Worm (Caenorhabditis elegans) whole organism, L1 larva: ENCODE measurements around the gene fipr-4.
A peak's percentile ranks its signal among the peaks of the same experiment; 100 is the strongest.

Experiments
- C16A3.4 ChIP-seq: fragments of 150-350 bp; optimal IDR thresholded peaks from 2 replicates; lab custom pipeline; 2014; ENCODE audit warnings: missing biosample characterization, missing genetic modification characterization
- F16B12.6 ChIP-seq: fragments of 150-350 bp; optimal IDR thresholded peaks from 2 replicates; lab custom pipeline; 2014; ENCODE audit warnings: missing biosample characterization, missing genetic modification characterization
- aha-1 ChIP-seq: fragments of 150-350 bp; optimal IDR thresholded peaks from 2 replicates; lab custom pipeline; 2014; ENCODE audit warnings: missing biosample characterization, missing genetic modification characterization
- aly-2 ChIP-seq: fragments of 150-350 bp; optimal IDR thresholded peaks from 2 replicates; lab custom pipeline; 2014; ENCODE audit warnings: missing biosample characterization, missing genetic modification characterization
- ama-1 ChIP-seq: fragments of 150-350 bp; optimal IDR thresholded peaks from 2 replicates; lab custom pipeline; 2014
- blmp-1 ChIP-seq: fragments of 150-350 bp; optimal IDR thresholded peaks from 2 replicates; lab custom pipeline; 2014; ENCODE audit warnings: missing biosample characterization, missing genetic modification characterization
- ceh-8 ChIP-seq: fragments of 200-800 bp; sonication (Bioruptor generic); optimal IDR thresholded peaks from 2 replicates; lab custom pipeline; 2018; ENCODE audit warnings: mild to moderate bottlenecking, missing genetic modification characterization, moderate library complexity, missing compliant biosample characterization
- ceh-82 ChIP-seq, 3 experiments: fragments of 150-350 bp in 1 of 3; sonication (generic microtip) in 2 of 3; optimal IDR thresholded peaks; 2 replicates each; lab custom pipeline; 2014 to 2017; ENCODE audit warnings: missing biosample characterization in 3 of 3, missing genetic modification characterization in 3 of 3
- ceh-88 ChIP-seq: fragments of 200-800 bp; sonication (Bioruptor generic); IDR thresholded peaks from 2 replicates; pipeline ENCODE4 v1.3.6; 2022; ENCODE audit warnings: missing genetic modification characterization, missing compliant biosample characterization
- ceh-90 ChIP-seq: sonication (generic microtip); optimal IDR thresholded peaks from 2 replicates; lab custom pipeline; 2016; ENCODE audit warnings: missing genetic modification characterization, missing compliant biosample characterization
- ces-1 ChIP-seq: fragments of 150-350 bp; optimal IDR thresholded peaks from 2 replicates; lab custom pipeline; 2014; ENCODE audit warnings: missing biosample characterization, missing genetic modification reagents, missing genetic modification characterization
- dpl-1 ChIP-seq, 3 experiments: fragments of 150-350 bp in 2 of 3; sonication (generic microtip) in 1 of 3; optimal IDR thresholded peaks; 2 replicates each; lab custom pipeline; 2014 to 2017; ENCODE audit warnings: missing biosample characterization in 3 of 3, missing genetic modification characterization in 3 of 3, missing genetic modification reagents in 3 of 3
- efl-1 ChIP-seq, 4 experiments: fragments of 150-350 bp; optimal IDR thresholded peaks in 3 of 4; peaks in 1 of 4; 1 replicate in 1 of 4; 2 replicates in 3 of 4; lab custom pipeline; 2014; ENCODE audit warnings: missing biosample characterization in 2 of 4, missing genetic modification characterization in 2 of 4, missing genetic modification reagents in 2 of 4
- egl-13 ChIP-seq: sonication (generic microtip); optimal IDR thresholded peaks from 2 replicates; lab custom pipeline; 2016; ENCODE audit warnings: missing genotype, missing genetic modification reagents, missing genetic modification characterization, missing compliant biosample characterization
- egl-27 ChIP-seq, 2 experiments: fragments of 150-350 bp in 1 of 2; sonication (generic microtip); optimal IDR thresholded peaks; 3 replicates each; lab custom pipeline; 2017 to 2018; ENCODE audit warnings: missing biosample characterization in 2 of 2, missing genetic modification characterization in 2 of 2, missing genetic modification reagents in 2 of 2
- fkh-4 ChIP-seq: sonication (generic microtip); optimal IDR thresholded peaks from 2 replicates; lab custom pipeline; 2016; ENCODE audit warnings: missing compliant biosample characterization, missing genetic modification characterization, borderline replicate concordance
- fkh-8 ChIP-seq: sonication (generic microtip); optimal IDR thresholded peaks from 2 replicates; lab custom pipeline; 2016; ENCODE audit warnings: mild to moderate bottlenecking, missing genetic modification characterization, missing compliant biosample characterization
- fos-1 ChIP-seq: fragments of 150-350 bp; optimal IDR thresholded peaks from 2 replicates; lab custom pipeline; 2014; ENCODE audit warnings: missing biosample characterization, missing genetic modification characterization
- grh-1 ChIP-seq: fragments of 200-800 bp; sonication (Bioruptor generic); IDR thresholded peaks from 2 replicates; pipeline ENCODE4 v1.3.6; 2022; ENCODE audit warnings: missing genetic modification reagents, missing genetic modification characterization, missing compliant biosample characterization
- hpl-2 ChIP-seq: fragments of 150-350 bp; optimal IDR thresholded peaks from 2 replicates; lab custom pipeline; 2014; ENCODE audit warnings: missing biosample characterization, missing genetic modification reagents, missing genetic modification characterization
- irx-1 ChIP-seq: sonication (generic microtip); optimal IDR thresholded peaks from 2 replicates; lab custom pipeline; 2016; ENCODE audit warnings: missing genetic modification characterization, missing compliant biosample characterization
- isw-1 ChIP-seq: fragments of 200-800 bp; sonication (Bioruptor generic); IDR thresholded peaks from 2 replicates; pipeline ENCODE4 v1.3.6; 2022; ENCODE audit warnings: missing genetic modification characterization, missing compliant biosample characterization
- lin-13 ChIP-seq: fragments of 150-350 bp; optimal IDR thresholded peaks from 2 replicates; lab custom pipeline; 2014; ENCODE audit warnings: missing biosample characterization, missing genetic modification reagents, missing genetic modification characterization
- lin-14 ChIP-seq: fragments of 200-800 bp; sonication (Bioruptor generic); optimal IDR thresholded peaks from 2 replicates; lab custom pipeline; 2018; ENCODE audit warnings: mild to moderate bottlenecking, missing genetic modification characterization, moderate library complexity, missing compliant biosample characterization
- lin-15B ChIP-seq: fragments of 150-350 bp; sonication (generic microtip); optimal IDR thresholded peaks from 3 replicates; lab custom pipeline; 2014; ENCODE audit warnings: missing biosample characterization, missing genetic modification characterization
- lin-35 ChIP-seq, 2 experiments: fragments of 150-350 bp; optimal IDR thresholded peaks; 2 replicates each; lab custom pipeline; 2014; ENCODE audit warnings: missing biosample characterization in 2 of 2, missing genetic modification characterization in 2 of 2, missing genetic modification reagents in 2 of 2
- lin-39 ChIP-seq: fragments of 150-350 bp; optimal IDR thresholded peaks from 2 replicates; lab custom pipeline; 2014; ENCODE audit warnings: missing biosample characterization, missing genetic modification reagents, missing genetic modification characterization
- lir-3 ChIP-seq: sonication (generic microtip); optimal IDR thresholded peaks from 2 replicates; lab custom pipeline; 2016; ENCODE audit warnings: mild to moderate bottlenecking, missing genetic modification characterization, moderate library complexity, missing compliant biosample characterization; ENCODE audit not compliant: poor library complexity
- lsy-2 ChIP-seq, 2 experiments: fragments of 150-350 bp; optimal IDR thresholded peaks; 2 replicates each; lab custom pipeline; 2014; ENCODE audit warnings: missing biosample characterization in 2 of 2, missing genetic modification characterization in 2 of 2
- mef-2 ChIP-seq: fragments of 150-350 bp; optimal IDR thresholded peaks from 2 replicates; lab custom pipeline; 2014; ENCODE audit warnings: missing biosample characterization, missing genetic modification characterization
- nhr-11 ChIP-seq: fragments of 150-350 bp; optimal IDR thresholded peaks from 2 replicates; lab custom pipeline; 2014; ENCODE audit warnings: missing biosample characterization, missing genetic modification characterization
- nhr-19 ChIP-seq: fragments of 200-800 bp; sonication (Bioruptor generic); conservative IDR thresholded peaks from 2 replicates; pipeline ENCODE4 v1.3.6; 2022; ENCODE audit warnings: missing genetic modification characterization, missing compliant biosample characterization
- nhr-237 ChIP-seq: fragments of 150-350 bp; optimal IDR thresholded peaks from 2 replicates; lab custom pipeline; 2014; ENCODE audit warnings: missing biosample characterization, missing genetic modification characterization
- nhr-47 ChIP-seq: sonication (generic microtip); optimal IDR thresholded peaks from 2 replicates; lab custom pipeline; 2016; ENCODE audit warnings: mild to moderate bottlenecking, missing genetic modification characterization, moderate library complexity, missing compliant biosample characterization
- nhr-71 ChIP-seq: sonication (generic microtip); optimal IDR thresholded peaks from 2 replicates; lab custom pipeline; 2016; ENCODE audit warnings: mild to moderate bottlenecking, missing genetic modification characterization, moderate library complexity, missing compliant biosample characterization
- nhr-84 ChIP-seq: sonication (generic microtip); optimal IDR thresholded peaks from 2 replicates; lab custom pipeline; 2017; ENCODE audit warnings: missing biosample characterization, missing genetic modification characterization
- nhr-90 ChIP-seq: sonication (generic microtip); optimal IDR thresholded peaks from 2 replicates; lab custom pipeline; 2016; ENCODE audit warnings: mild to moderate bottlenecking, missing genetic modification characterization, missing compliant biosample characterization; ENCODE audit not compliant: poor library complexity
- pag-3 ChIP-seq: sonication (generic microtip); optimal IDR thresholded peaks from 2 replicates; lab custom pipeline; 2017; ENCODE audit warnings: missing genetic modification characterization, mild to moderate bottlenecking, missing compliant biosample characterization, antibody characterized with exemption, borderline replicate concordance; ENCODE audit not compliant: insufficient read depth
- pqm-1 ChIP-seq: sonication (generic microtip); optimal IDR thresholded peaks from 3 replicates; lab custom pipeline; 2017; ENCODE audit warnings: missing biosample characterization, missing genetic modification characterization
- skn-1 ChIP-seq: fragments of 150-350 bp; optimal IDR thresholded peaks from 2 replicates; lab custom pipeline; 2014; ENCODE audit warnings: missing biosample characterization, missing genetic modification characterization
- snpc-4 ChIP-seq: fragments of 150-350 bp; optimal IDR thresholded peaks from 2 replicates; lab custom pipeline; 2014; ENCODE audit warnings: missing biosample characterization, missing genetic modification characterization
- snu-23 ChIP-seq: sonication (generic microtip); optimal IDR thresholded peaks from 2 replicates; lab custom pipeline; 2016; ENCODE audit warnings: missing genetic modification characterization, missing compliant biosample characterization
- sox-4 ChIP-seq: sonication (generic microtip); optimal IDR thresholded peaks from 2 replicates; lab custom pipeline; 2016; ENCODE audit warnings: missing genetic modification characterization, missing compliant biosample characterization
- sptf-1 ChIP-seq: fragments of 150-350 bp; optimal IDR thresholded peaks from 2 replicates; lab custom pipeline; 2014; ENCODE audit warnings: missing biosample characterization, missing genetic modification characterization
- sup-37 ChIP-seq: fragments of 200-800 bp; sonication (Bioruptor generic); optimal IDR thresholded peaks from 2 replicates; lab custom pipeline; 2018; ENCODE audit warnings: mild to moderate bottlenecking, missing genetic modification characterization, missing compliant biosample characterization
- unc-30 ChIP-seq: sonication (generic microtip); optimal IDR thresholded peaks from 2 replicates; lab custom pipeline; 2017; ENCODE audit warnings: missing biosample characterization, missing genetic modification characterization
- unc-62 ChIP-seq: fragments of 150-350 bp; optimal IDR thresholded peaks from 2 replicates; lab custom pipeline; 2014; ENCODE audit warnings: missing biosample characterization, missing genetic modification reagents, missing genetic modification characterization
- unc-98 ChIP-seq: fragments of 200-800 bp; sonication (Bioruptor generic); IDR thresholded peaks from 2 replicates; pipeline ENCODE4 v1.3.6; 2022; ENCODE audit warnings: missing genetic modification characterization, missing compliant biosample characterization
- vab-15 ChIP-seq: sonication (generic microtip); optimal IDR thresholded peaks from 2 replicates; lab custom pipeline; 2017; ENCODE audit warnings: missing genotype, mild to moderate bottlenecking, missing genetic modification characterization, missing compliant biosample characterization
- xbp-1 ChIP-seq: sonication (generic microtip); optimal IDR thresholded peaks from 2 replicates; lab custom pipeline; 2016; ENCODE audit warnings: missing genetic modification characterization, missing compliant biosample characterization
- zag-1 ChIP-seq: fragments of 150-350 bp; optimal IDR thresholded peaks from 2 replicates; lab custom pipeline; 2014; ENCODE audit warnings: missing biosample characterization, missing genetic modification characterization
- zip-4 ChIP-seq: fragments of 200-800 bp; sonication (Bioruptor generic); optimal IDR thresholded peaks from 2 replicates; lab custom pipeline; 2018; ENCODE audit warnings: mild to moderate bottlenecking, missing genetic modification characterization, moderate library complexity, missing compliant biosample characterization
- ztf-11 ChIP-seq, 2 experiments: sonication (generic microtip); optimal IDR thresholded peaks; 2 replicates each; lab custom pipeline; 2016 to 2017; ENCODE audit warnings: missing genetic modification characterization in 2 of 2, missing biosample characterization in 1 of 2, missing compliant biosample characterization in 1 of 2
- ztf-4 ChIP-seq: fragments of 150-350 bp; optimal IDR thresholded peaks from 2 replicates; lab custom pipeline; 2014; ENCODE audit warnings: missing biosample characterization, missing genetic modification characterization

The fipr-4 gene

DNA sequence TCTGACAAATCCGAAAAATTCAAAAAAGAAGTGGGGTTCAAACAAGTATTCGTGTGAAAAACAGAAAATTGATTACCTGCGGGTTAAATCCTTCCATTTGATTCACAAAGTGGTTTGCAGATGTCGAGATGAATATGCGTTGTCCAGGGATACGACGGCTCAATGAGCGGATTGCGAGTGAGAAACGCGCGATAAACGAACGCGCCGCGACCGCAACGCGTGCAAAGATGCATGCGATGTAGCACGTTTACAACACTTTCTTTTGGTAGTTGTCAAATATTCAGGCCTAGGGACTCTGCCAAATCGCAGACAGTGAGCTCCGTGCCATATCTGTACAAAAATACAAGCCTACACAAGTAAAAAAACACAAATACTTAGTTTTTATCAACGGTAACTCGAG is 10.4 kb upstream of the fipr-4 start, which contains the start of gene fubl-1:
fubl-1 (minus strand) TSS at position 202 of the 400 bp plus-strand sequence.
- no peak for TF ChIP-seq zag-1 (tag; lab: Kevin White, UChicago)
- no peak for TF ChIP-seq nhr-90 (tag; lab: Kevin White, UChicago)
- no peak for TF ChIP-seq mef-2 (tag; lab: Kevin White, UChicago)
- TF ChIP-seq egl-27 (tag; optimal IDR thresholded peaks at IDR 0.05; lab: Kevin White, UChicago): no peak
- TF ChIP-seq isw-1 (GFP tag; lab: Robert Waterston, UW): no peak
- peak; percentile 50 to 64 for TF ChIP-seq lin-35 (GFP tag; optimal IDR thresholded peaks at IDR 0.05; lab: Kevin White, UChicago)
- peak; percentile 9 to 58 for TF ChIP-seq lsy-2 (tag; optimal IDR thresholded peaks at IDR 0.05; lab: Kevin White, UChicago)
- no peak for TF ChIP-seq fkh-4 (tag; lab: Kevin White, UChicago)
- TF ChIP-seq hpl-2 (GFP tag; lab: Kevin White, UChicago): no peak
- TF ChIP-seq ztf-11 (tag; optimal IDR thresholded peaks at IDR 0.05; lab: Kevin White, UChicago): no peak
- TF ChIP-seq fos-1: no peak
- no peak for TF ChIP-seq vab-15 (tag; lab: Kevin White, UChicago)
- no peak for TF ChIP-seq ceh-8
- TF ChIP-seq snpc-4 (tag; lab: Kevin White, UChicago): no peak
- TF ChIP-seq nhr-71 (tag; lab: Kevin White, UChicago): peak; percentile 24
- TF ChIP-seq nhr-237: no peak
- TF ChIP-seq efl-1 (optimal IDR thresholded peaks at IDR 0.05; lab: Kevin White, UChicago): peak; percentile 37 to 42
- peak in 1 of 2 experiments; percentile 27 for TF ChIP-seq efl-1 (GFP tag; optimal IDR thresholded peaks at IDR 0.05 in 1 of 2; lab: Kevin White, UChicago)
- no peak for TF ChIP-seq ama-1 (lab: Kevin White, UChicago)
- peak; percentile 55 for TF ChIP-seq lin-15B (tag; lab: Kevin White, UChicago)
- no peak for TF ChIP-seq nhr-19 (GFP tag; lab: Robert Waterston, UW)
- no peak for TF ChIP-seq pag-3 (tag; lab: Kevin White, UChicago)
- TF ChIP-seq aly-2: no peak
- no peak for TF ChIP-seq nhr-11 (tag; lab: Kevin White, UChicago)
- TF ChIP-seq xbp-1 (tag; lab: Kevin White, UChicago): peak; percentile 10
- no peak for TF ChIP-seq nhr-47 (tag; lab: Kevin White, UChicago)
- no peak for TF ChIP-seq sup-37 (GFP tag; lab: Kevin White, UChicago)
- no peak for TF ChIP-seq aha-1 (tag; lab: Kevin White, UChicago)
- TF ChIP-seq ceh-90 (tag; lab: Kevin White, UChicago): no peak
- TF ChIP-seq F16B12.6 (tag; lab: Kevin White, UChicago): no peak
- no peak for TF ChIP-seq unc-98 (GFP tag; lab: Robert Waterston, UW)
- peak in 1 of 3 experiments; percentile 61 for TF ChIP-seq ceh-82 (tag; optimal IDR thresholded peaks at IDR 0.05; lab: Kevin White, UChicago)
- no peak for TF ChIP-seq ceh-88 (GFP tag; lab: Robert Waterston, UW)
- TF ChIP-seq ces-1 (GFP tag; lab: Kevin White, UChicago): no peak
- no peak for TF ChIP-seq lin-13
- TF ChIP-seq nhr-84 (tag; lab: Kevin White, UChicago): no peak
- TF ChIP-seq unc-62: no peak
- no peak for TF ChIP-seq zip-4 (GFP tag; lab: Kevin White, UChicago)
- TF ChIP-seq C16A3.4: peak; percentile 8
- TF ChIP-seq grh-1 (GFP tag; lab: Robert Waterston, UW): no peak
- TF ChIP-seq lin-39 (tag; lab: Kevin White, UChicago): no peak
- TF ChIP-seq ztf-4 (tag; lab: Kevin White, UChicago): no peak
- peak; percentile 43 for TF ChIP-seq lin-14 (GFP tag; lab: Kevin White, UChicago)
- no peak for TF ChIP-seq irx-1
- TF ChIP-seq egl-13: no peak
- TF ChIP-seq dpl-1 (GFP tag; optimal IDR thresholded peaks at IDR 0.05; lab: Kevin White, UChicago): peak in 2 of 3 experiments; percentile 41 to 62
- no peak for TF ChIP-seq unc-30
- no peak for TF ChIP-seq pqm-1
- no peak for TF ChIP-seq sox-4
- TF ChIP-seq fkh-8 (tag; lab: Kevin White, UChicago): peak; percentile 74
- peak; percentile 13 for TF ChIP-seq blmp-1 (tag; lab: Kevin White, UChicago)
- TF ChIP-seq snu-23: peak; percentile 18
- TF ChIP-seq lir-3: no peak
- TF ChIP-seq skn-1: peak; percentile 28
- TF ChIP-seq sptf-1 (tag; lab: Kevin White, UChicago): no peak
